Worm (Caenorhabditis elegans): ENCODE results near the gene C27D6.12.

DNA sequence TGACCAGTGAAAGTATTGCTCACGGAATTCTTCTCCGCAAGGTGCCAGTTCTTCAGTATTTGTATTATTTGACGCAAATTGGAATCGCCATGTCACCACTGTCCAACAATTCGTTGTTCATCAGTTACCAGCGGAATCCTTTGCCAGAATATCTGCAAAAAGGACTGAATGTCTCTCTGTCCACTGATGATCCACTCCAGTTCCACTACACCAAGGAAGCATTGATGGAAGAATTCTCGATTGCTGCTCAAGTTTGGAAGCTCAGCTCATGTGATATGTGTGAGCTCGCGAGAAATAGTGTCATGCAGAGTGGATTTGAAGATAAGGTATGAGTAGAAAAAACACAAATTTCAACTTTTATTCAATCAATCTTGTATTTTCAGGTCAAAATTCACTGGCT, 31.3 kb upstream of the C27D6.12 start:
- TF ChIP-seq nhr-120 (GFP tag; IDR thresholded peaks at IDR 0.05) (no peak), ztf-22 (GFP tag; optimal IDR thresholded peaks at IDR 0.05) (no peak), hmg-20 (GFP tag; IDR thresholded peaks at IDR 0.05) (no peak), F55B11.4 (tag; optimal IDR thresholded peaks at IDR 0.05; ENCODE audit: borderline replicate concordance, insufficient read depth) (no peak), B0019.2 (GFP tag; conservative IDR thresholded peaks at IDR 0.05) (no peak), mxl-1 (tag; optimal IDR thresholded peaks at IDR 0.05) (no peak), efl-1 (GFP tag; optimal IDR thresholded peaks at IDR 0.05) (no peak)

Measured in whole organism, young adult.